Fruit fly (Drosophila melanogaster) whole organism, embryonic: ENCODE measurements around the gene vers.

Source experiments
- Adf1 ChIP-seq: fragments of 200-800 bp; sonication (Bioruptor generic); IDR thresholded peaks from 2 replicates; pipeline ENCODE4 v1.3.6; 2022; ENCODE audit warnings: missing biosample characterization, missing genetic modification characterization
- Asciz ChIP-seq: fragments of 200-800 bp; sonication (Bioruptor generic); optimal IDR thresholded peaks from 2 replicates; lab custom pipeline; 2017; ENCODE audit warnings: missing biosample characterization, mild to moderate bottlenecking, missing genetic modification characterization, missing genetic modification reagents
- CG10274 ChIP-seq: fragments of 200-800 bp; sonication (Bioruptor generic); optimal IDR thresholded peaks from 3 replicates; lab custom pipeline; 2017; ENCODE audit warnings: missing biosample characterization, mild to moderate bottlenecking, missing genetic modification characterization
- CG12104 ChIP-seq: fragments of 200-800 bp; sonication (Bioruptor generic); optimal IDR thresholded peaks from 3 replicates; lab custom pipeline; 2016; ENCODE audit warnings: missing biosample characterization, missing genetic modification characterization
- CG15479 ChIP-seq: fragments of 200-800 bp; sonication (Bioruptor generic); optimal IDR thresholded peaks from 3 replicates; lab custom pipeline; 2019; ENCODE audit warnings: missing biosample characterization, mild to moderate bottlenecking, missing genetic modification characterization, moderate library complexity
- CG1602 ChIP-seq: fragments of 200-800 bp; sonication (Bioruptor generic); optimal IDR thresholded peaks from 3 replicates; lab custom pipeline; 2016; ENCODE audit warnings: missing biosample characterization, missing genetic modification characterization
- CG17802 ChIP-seq: fragments of 200-800 bp; sonication (Bioruptor generic); optimal IDR thresholded peaks from 2 replicates; lab custom pipeline; 2018; ENCODE audit warnings: missing biosample characterization, mild to moderate bottlenecking, missing genetic modification characterization, moderate library complexity
- CG1832 ChIP-seq: fragments of 200-800 bp; sonication (Bioruptor generic); optimal IDR thresholded peaks from 2 replicates; lab custom pipeline; 2017; ENCODE audit warnings: missing biosample characterization, mild to moderate bottlenecking, missing genetic modification characterization, inconsistent platforms
- CG2116 ChIP-seq: fragments of 200-800 bp; sonication (Bioruptor generic); optimal IDR thresholded peaks from 3 replicates; lab custom pipeline; 2018; ENCODE audit warnings: missing biosample characterization, mild to moderate bottlenecking, missing genetic modification characterization
- CG30020 ChIP-seq: fragments of 200-800 bp; optimal IDR thresholded peaks from 2 replicates; lab custom pipeline; 2019; ENCODE audit warnings: missing biosample characterization, mild to moderate bottlenecking, missing genetic modification characterization, moderate library complexity
- CG30431 ChIP-seq: fragments of 200-800 bp; sonication (Bioruptor generic); optimal IDR thresholded peaks from 2 replicates; lab custom pipeline; 2017; ENCODE audit warnings: missing biosample characterization, missing genetic modification characterization
- CG7745 ChIP-seq: fragments of 200-800 bp; sonication (Bioruptor generic); optimal IDR thresholded peaks from 2 replicates; lab custom pipeline; 2018; ENCODE audit warnings: missing biosample characterization, mild to moderate bottlenecking, missing genetic modification characterization, moderate library complexity
- CG7786 ChIP-seq: fragments of 200-800 bp; sonication (Bioruptor generic); optimal IDR thresholded peaks from 2 replicates; lab custom pipeline; 2016; ENCODE audit warnings: missing biosample characterization, missing genetic modification characterization
- CG7839 ChIP-seq: fragments of 200-800 bp; sonication (Bioruptor generic); optimal IDR thresholded peaks from 3 replicates; lab custom pipeline; 2018; ENCODE audit warnings: missing biosample characterization, mild to moderate bottlenecking, missing genetic modification characterization, moderate library complexity
- Dek ChIP-seq: fragments of 200-800 bp; sonication (Bioruptor generic); optimal IDR thresholded peaks from 3 replicates; lab custom pipeline; 2019; ENCODE audit warnings: missing biosample characterization, mild to moderate bottlenecking, missing genetic modification characterization, moderate library complexity
- Doc2 ChIP-seq: fragments of 200-800 bp; sonication (Bioruptor generic); IDR thresholded peaks from 2 replicates; pipeline ENCODE4 v1.3.6; 2022; ENCODE audit warnings: missing biosample characterization, missing genetic modification characterization
- Dref ChIP-seq: fragments of 200-800 bp; sonication (Bioruptor generic); IDR thresholded peaks from 2 replicates; pipeline ENCODE4 v1.3.6; 2022; ENCODE audit warnings: missing biosample characterization, missing genetic modification characterization
- Elba2 ChIP-seq: fragments of 200-800 bp; sonication (Bioruptor generic); optimal IDR thresholded peaks from 3 replicates; lab custom pipeline; 2016; ENCODE audit warnings: missing biosample characterization, missing genetic modification characterization
- Hmr ChIP-seq: fragments of 200-800 bp; sonication (Bioruptor generic); optimal IDR thresholded peaks from 3 replicates; lab custom pipeline; 2017; ENCODE audit warnings: mild to moderate bottlenecking, missing biosample characterization, missing genetic modification reagents, missing genetic modification characterization
- Hr3 ChIP-seq: fragments of 200-800 bp; sonication (Bioruptor generic); optimal IDR thresholded peaks from 3 replicates; lab custom pipeline; 2016; ENCODE audit warnings: missing biosample characterization, missing genetic modification characterization
- Hr78 ChIP-seq, 2 experiments: fragments of 200-800 bp in 1 of 2; fragments of >200 bp in 1 of 2; sonication (Bioruptor generic) in 1 of 2; optimal IDR thresholded peaks; 2 replicates each; lab custom pipeline; 2017 to 2019; ENCODE audit warnings: missing biosample characterization in 2 of 2, missing genetic modification characterization in 2 of 2, mild to moderate bottlenecking in 1 of 2, moderate library complexity in 1 of 2
- NK7.1 ChIP-seq: fragments of 200-800 bp; sonication (Bioruptor generic); optimal IDR thresholded peaks from 3 replicates; lab custom pipeline; 2016; ENCODE audit warnings: missing biosample characterization, missing genetic modification characterization
- Trl ChIP-seq, 3 experiments: fragments of >200 bp in 2 of 3; fragments of 200-800 bp in 1 of 3; sonication (Bioruptor generic) in 1 of 3; optimal IDR thresholded peaks; 2 replicates in 1 of 3; 3 replicates in 2 of 3; lab custom pipeline; 2016 to 2017; ENCODE audit warnings: missing biosample characterization in 1 of 3, missing genetic modification characterization in 1 of 3
- bab2 ChIP-seq: fragments of 200-800 bp; sonication (Bioruptor generic); optimal IDR thresholded peaks from 2 replicates; lab custom pipeline; 2016; ENCODE audit warnings: missing biosample characterization, missing genetic modification characterization
- bigmax ChIP-seq: fragments of 200-800 bp; sonication (Bioruptor generic); optimal IDR thresholded peaks from 2 replicates; lab custom pipeline; 2018; ENCODE audit warnings: missing biosample characterization, mild to moderate bottlenecking, missing genetic modification characterization
- br ChIP-seq: fragments of >200 bp; optimal IDR thresholded peaks from 2 replicates; lab custom pipeline; 2017
- bsh ChIP-seq, 2 experiments: fragments of 200-800 bp; sonication (Bioruptor generic); optimal IDR thresholded peaks; 2 replicates each; lab custom pipeline; 2017 to 2018; ENCODE audit warnings: mild to moderate bottlenecking in 2 of 2, missing biosample characterization in 2 of 2, missing genetic modification characterization in 2 of 2, moderate library complexity in 1 of 2
- cad ChIP-seq: fragments of >200 bp; optimal IDR thresholded peaks from 2 replicates; lab custom pipeline; 2017; ENCODE audit warnings: missing biosample characterization, missing genetic modification characterization
- danr ChIP-seq: fragments of 200-800 bp; sonication (Bioruptor generic); IDR thresholded peaks from 2 replicates; pipeline ENCODE4 v1.3.6; 2022; ENCODE audit warnings: missing biosample characterization, missing genetic modification characterization
- esg ChIP-seq: fragments of 200-800 bp; sonication (Bioruptor generic); conservative IDR thresholded peaks from 2 replicates; pipeline ENCODE4 v1.3.6; 2022; ENCODE audit warnings: missing biosample characterization, missing genetic modification characterization
- fd64A ChIP-seq: fragments of 200-800 bp; sonication (Bioruptor generic); optimal IDR thresholded peaks from 3 replicates; lab custom pipeline; 2018; ENCODE audit warnings: missing biosample characterization, mild to moderate bottlenecking, missing genetic modification characterization
- fu2 ChIP-seq: fragments of 200-800 bp; sonication (Bioruptor generic); optimal IDR thresholded peaks from 2 replicates; lab custom pipeline; 2016; ENCODE audit warnings: missing biosample characterization, missing genetic modification characterization
- gem ChIP-seq: fragments of 200-800 bp; sonication (Bioruptor generic); optimal IDR thresholded peaks from 2 replicates; lab custom pipeline; 2019; ENCODE audit warnings: missing biosample characterization, mild to moderate bottlenecking, missing genetic modification characterization, moderate library complexity
- insv ChIP-seq, 2 experiments: fragments of 200-800 bp; sonication (Bioruptor generic); optimal IDR thresholded peaks; 3 replicates each; lab custom pipeline; 2016 to 2018; ENCODE audit warnings: missing biosample characterization in 2 of 2, missing genetic modification characterization in 2 of 2
- ken ChIP-seq: fragments of 200-800 bp; sonication (Bioruptor generic); IDR thresholded peaks from 3 replicates; pipeline ENCODE4 v1.3.6; 2022; ENCODE audit warnings: missing biosample characterization, missing genetic modification characterization
- mam ChIP-seq: fragments of 200-800 bp; sonication (Bioruptor generic); optimal IDR thresholded peaks from 3 replicates; lab custom pipeline; 2016; ENCODE audit warnings: missing biosample characterization, missing genetic modification characterization
- mld ChIP-seq: fragments of 200-800 bp; sonication (Bioruptor generic); IDR thresholded peaks from 3 replicates; pipeline ENCODE4 v1.3.6; 2022; ENCODE audit warnings: missing biosample characterization, missing genetic modification characterization; ENCODE audit not compliant: partially characterized antibody
- p53 ChIP-seq: fragments of 200-800 bp; sonication (Bioruptor generic); optimal IDR thresholded peaks from 2 replicates; lab custom pipeline; 2016; ENCODE audit warnings: missing biosample characterization, missing genetic modification characterization
- pho ChIP-seq: fragments of 200-800 bp; sonication (Bioruptor generic); optimal IDR thresholded peaks from 2 replicates; lab custom pipeline; 2016; ENCODE audit warnings: missing biosample characterization, missing genetic modification characterization
- pros ChIP-seq: fragments of 200-800 bp; sonication (Bioruptor generic); optimal IDR thresholded peaks from 3 replicates; lab custom pipeline; 2019; ENCODE audit warnings: missing biosample characterization, mild to moderate bottlenecking, missing genetic modification characterization, moderate library complexity
- pzg ChIP-seq: fragments of 200-800 bp; sonication (Bioruptor generic); optimal IDR thresholded peaks from 3 replicates; lab custom pipeline; 2018; ENCODE audit warnings: missing biosample characterization, mild to moderate bottlenecking, missing genetic modification characterization, moderate library complexity
- ranshi ChIP-seq: fragments of 200-800 bp; sonication (Bioruptor generic); IDR thresholded peaks from 2 replicates; pipeline ENCODE4 v1.3.6; 2022; ENCODE audit warnings: missing biosample characterization, missing genetic modification characterization
- sim ChIP-seq: fragments of 200-800 bp; sonication (Bioruptor generic); IDR thresholded peaks from 2 replicates; pipeline ENCODE4 v1.3.6; 2022; ENCODE audit warnings: missing biosample characterization, missing genetic modification characterization
- sqz ChIP-seq: fragments of 200-800 bp; sonication (Bioruptor generic); optimal IDR thresholded peaks from 3 replicates; lab custom pipeline; 2018; ENCODE audit warnings: missing biosample characterization, mild to moderate bottlenecking, missing genetic modification characterization
- vvl ChIP-seq: fragments of 200-800 bp; sonication (Bioruptor generic); IDR thresholded peaks from 2 replicates; pipeline ENCODE4 v1.3.6; 2022; ENCODE audit warnings: missing biosample characterization, missing genetic modification characterization

The vers gene

DNA sequence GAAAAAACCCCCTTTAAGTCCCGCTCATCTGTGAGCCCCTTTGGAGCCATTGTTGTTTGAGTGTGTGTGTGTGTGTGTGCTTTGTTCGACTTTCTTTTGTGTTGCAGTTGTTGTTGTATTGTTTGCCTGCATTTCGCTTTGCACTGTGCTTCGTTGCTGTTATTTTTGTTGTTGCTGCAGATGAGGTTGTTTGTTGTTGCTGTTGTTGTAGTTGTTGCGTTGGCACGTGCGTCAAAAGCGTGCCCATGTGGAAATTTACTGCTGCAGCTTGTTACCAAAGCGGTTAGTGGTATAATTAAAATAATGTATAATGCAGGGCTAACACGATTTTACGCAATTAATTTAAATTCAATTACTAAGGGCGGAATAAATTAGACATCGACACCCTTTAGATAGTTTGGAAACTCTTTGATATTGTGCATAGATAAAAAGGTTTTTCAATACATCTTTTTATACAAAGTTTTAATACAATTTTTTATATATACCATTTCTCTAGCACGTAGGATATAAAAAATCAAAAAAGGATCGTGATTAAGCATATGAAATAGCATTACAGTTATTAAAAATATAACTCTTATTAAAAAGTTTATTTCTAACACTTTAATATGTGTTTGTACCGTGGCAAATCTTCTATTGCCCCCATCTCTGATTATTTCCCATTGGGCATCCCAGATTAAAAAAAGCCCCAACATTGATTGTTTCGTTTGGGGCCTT, 25.6 kb upstream of the vers start (continued):
- TF ChIP-seq gem (tag; lab: Kevin White, UChicago) (peak; percentile 5), CG30020 (no peak), CG7839 (tag; lab: Kevin White, UChicago) (no peak), br (lab: Kevin White, UChicago) (no peak), pros (GFP tag; lab: Kevin White, UChicago) (peak; percentile 44)

DNA sequence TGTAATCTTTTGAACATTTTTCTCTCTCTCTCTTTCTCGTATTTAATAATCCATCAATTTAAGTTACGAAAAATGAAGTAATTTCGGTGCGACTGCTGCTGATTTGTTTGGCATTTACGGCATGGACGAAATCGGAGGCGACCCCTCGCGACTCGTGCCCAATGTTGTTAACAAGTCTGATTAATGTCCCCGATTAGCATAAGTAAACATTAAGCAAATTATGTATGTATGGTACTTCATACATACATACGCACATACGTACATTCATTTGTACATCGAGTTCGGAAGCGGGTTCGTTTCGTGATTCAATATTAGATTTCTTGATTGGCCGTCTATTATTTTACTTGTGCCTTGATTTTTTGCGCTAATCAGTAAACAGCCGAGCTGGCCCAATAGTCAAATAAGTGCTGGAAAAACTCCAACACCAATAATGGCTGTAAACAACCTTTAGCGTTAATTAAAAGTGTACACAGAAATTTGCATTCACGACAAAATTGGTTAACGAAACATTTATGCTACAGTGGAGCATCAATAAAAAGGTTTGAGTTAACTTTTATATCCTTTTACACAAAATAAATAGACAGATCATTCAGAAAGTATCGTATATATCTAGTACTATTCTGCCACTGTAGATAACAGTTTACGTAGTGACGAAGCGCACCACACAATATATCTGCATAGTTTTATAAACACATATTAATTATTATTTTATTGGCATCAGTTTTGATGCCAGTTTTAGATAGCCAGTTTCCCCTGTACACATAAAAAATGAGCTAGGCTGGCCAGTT, 24.8 kb upstream of the vers start:
- TF ChIP-seq Doc2 (GFP tag; lab: Robert Waterston, UW): no peak
- TF ChIP-seq insv (GFP tag; optimal IDR thresholded peaks at IDR 0.05; lab: Kevin White, UChicago): no peak
- peak; percentile 65 for TF ChIP-seq Asciz (GFP tag; lab: Kevin White, UChicago)
- peak; percentile 73 for TF ChIP-seq sqz (GFP tag; lab: Kevin White, UChicago)
- peak; percentile 41 for TF ChIP-seq CG1602 (GFP tag; lab: Kevin White, UChicago)
- TF ChIP-seq Dref (GFP tag; lab: Robert Waterston, UW): no peak
- peak; percentile 56; the same call in 1 of the 2 replicates for TF ChIP-seq vvl (GFP tag; lab: Robert Waterston, UW)
- TF ChIP-seq NK7.1 (GFP tag; lab: Kevin White, UChicago): no peak
- no peak for TF ChIP-seq pzg (GFP tag; lab: Kevin White, UChicago)
- no peak for TF ChIP-seq CG17802
- TF ChIP-seq CG12104 (GFP tag; lab: Kevin White, UChicago): peak; percentile 9
- no peak for TF ChIP-seq cad (GFP tag; lab: Kevin White, UChicago)
- TF ChIP-seq CG7786 (GFP tag; lab: Kevin White, UChicago): peak; percentile 20
- no peak; the same call in 1 of the 2 replicates for TF ChIP-seq ranshi (GFP tag; lab: Robert Waterston, UW)
- TF ChIP-seq CG7745 (tag; lab: Kevin White, UChicago): no peak
- no peak for TF ChIP-seq Elba2 (GFP tag; lab: Kevin White, UChicago)
- TF ChIP-seq bab2: peak; percentile 43
- no peak for TF ChIP-seq bigmax (GFP tag; lab: Kevin White, UChicago)
- TF ChIP-seq danr: no peak
- peak; percentile 25 for TF ChIP-seq CG10274 (GFP tag; lab: Kevin White, UChicago)
- TF ChIP-seq fu2 (GFP tag; lab: Kevin White, UChicago): no peak
- TF ChIP-seq CG30020: no peak
- TF ChIP-seq ken (GFP tag; lab: Robert Waterston, UW): 0 out of 3 replicates have a peak, but pooled peaks have one; percentile 55
- peak; percentile 56 for TF ChIP-seq mam (GFP tag; lab: Kevin White, UChicago)
- 0 out of 2 replicates have a peak, but pooled peaks have one; percentile 39 for TF ChIP-seq esg (GFP tag; lab: Robert Waterston, UW)
- peak; percentile 45 for TF ChIP-seq Hr3 (GFP tag; lab: Kevin White, UChicago)
- peak; percentile 17 for TF ChIP-seq CG30431 (GFP tag; lab: Kevin White, UChicago)
- TF ChIP-seq CG2116 (GFP tag; lab: Kevin White, UChicago): peak; percentile 10
- no peak for TF ChIP-seq CG1832 (GFP tag; lab: Kevin White, UChicago)
- no peak for TF ChIP-seq sim (GFP tag; lab: Robert Waterston, UW)
- TF ChIP-seq Dek: peak; percentile 58
- TF ChIP-seq bsh (GFP tag; optimal IDR thresholded peaks at IDR 0.05; lab: Kevin White, UChicago): no peak
- no peak for TF ChIP-seq CG15479 (GFP tag; lab: Kevin White, UChicago)
- peak; percentile 52 for TF ChIP-seq Hmr (GFP tag; lab: Kevin White, UChicago)
- TF ChIP-seq Trl (optimal IDR thresholded peaks at IDR 0.05; lab: Kevin White, UChicago): no peak
- TF ChIP-seq Trl (GFP tag; optimal IDR thresholded peaks at IDR 0.05; lab: Kevin White, UChicago): peak; percentile 45
- TF ChIP-seq p53 (GFP tag; lab: Kevin White, UChicago): no peak
- peak; percentile 18 for TF ChIP-seq pho
- TF ChIP-seq fd64A (GFP tag; lab: Kevin White, UChicago): no peak
- no peak for TF ChIP-seq mld (GFP tag; lab: Robert Waterston, UW)
- peak; percentile 47 for TF ChIP-seq Adf1 (GFP tag; lab: Robert Waterston, UW)
- no peak for TF ChIP-seq Hr78 (GFP tag; optimal IDR thresholded peaks at IDR 0.05; lab: Kevin White, UChicago)
